Fruit fly (Drosophila melanogaster): ENCODE measurements around the gene CG7888.

Gene CG7888

DNA sequence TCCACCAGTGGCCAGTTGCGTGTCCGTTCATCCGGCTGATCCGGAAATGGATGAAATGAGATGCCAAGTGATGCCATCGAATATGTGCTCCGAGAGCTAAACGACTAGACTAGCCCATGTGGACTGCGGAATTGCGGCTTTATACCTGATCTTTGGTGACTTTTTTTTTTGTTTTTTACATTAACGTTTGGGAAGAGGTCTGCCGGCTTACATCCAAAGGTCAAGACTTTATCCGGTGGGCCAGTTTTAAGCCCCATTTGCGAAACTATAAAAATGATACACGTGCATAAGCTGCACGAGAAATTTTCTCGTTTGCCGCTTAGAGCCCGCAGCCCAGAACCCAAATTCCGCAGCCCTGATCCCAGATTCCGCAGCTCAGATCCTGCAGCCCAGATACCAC lies 49.1 kb downstream of the CG7888 start, which contains the start of gene Elo68alpha:
Elo68alpha (minus strand) TSS at position 101 of the 400 bp plus-strand sequence.
- no peak for TF ChIP-seq CG10631 (GFP tag; optimal IDR thresholded peaks at IDR 0.05)

DNA sequence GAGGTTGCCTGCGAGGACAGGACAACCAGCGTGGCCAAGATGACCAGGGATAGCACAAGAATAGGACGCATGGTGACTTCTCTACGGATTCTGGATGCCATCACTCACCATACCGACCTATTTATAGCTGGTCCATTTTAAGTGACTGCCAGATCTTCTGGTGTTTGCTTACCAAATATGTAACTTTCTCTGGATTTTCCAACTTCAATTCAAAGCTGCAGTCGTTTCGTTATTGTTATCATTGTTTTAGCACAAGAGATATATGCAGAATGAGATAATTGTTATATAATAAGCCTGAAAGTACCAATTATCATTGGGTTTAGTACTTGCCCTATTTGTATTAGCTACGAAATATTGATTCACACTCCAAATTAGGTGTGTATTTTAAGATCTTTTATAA lies 49.9 kb downstream of the CG7888 start, which contains the start of gene CG32071:
CG32071 (minus strand) TSS at position 101 of the 400 bp plus-strand sequence.
- no peak for TF ChIP-seq pdm3 (GFP tag; optimal IDR thresholded peaks at IDR 0.05)

DNA sequence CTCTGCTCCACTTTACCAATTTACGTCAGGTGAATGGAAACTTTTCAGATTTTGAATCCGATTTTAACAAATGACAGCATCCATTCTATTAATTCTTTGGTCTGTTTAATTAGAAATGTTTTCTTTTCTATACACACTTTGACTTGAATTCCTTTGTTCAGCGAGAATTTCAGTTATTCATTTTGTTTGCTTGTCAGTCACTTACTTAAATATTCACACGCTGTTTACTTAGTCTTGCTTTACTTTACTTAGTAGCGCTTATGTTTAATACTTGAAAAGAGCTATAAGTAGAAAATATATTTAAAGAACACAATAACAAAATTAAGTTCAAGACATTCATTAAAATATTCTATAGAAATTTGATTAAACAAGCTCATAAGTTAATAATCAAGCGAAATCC lies 53.6 kb downstream of the CG7888 start, which contains the start of gene CG32073:
CG32073 (minus strand) TSS at position 151 of the 400 bp plus-strand sequence.
- TF ChIP-seq esn (GFP tag; optimal IDR thresholded peaks at IDR 0.05) (no peak), topi (GFP tag; optimal IDR thresholded peaks at IDR 0.05) (no peak), acj6 (GFP tag; optimal IDR thresholded peaks at IDR 0.05) (no peak), CG1621 (tag; optimal IDR thresholded peaks at IDR 0.05) (no peak), CG6276 (GFP tag; optimal IDR thresholded peaks at IDR 0.05) (no peak), CG4318 (GFP tag; optimal IDR thresholded peaks at IDR 0.05) (no peak), CG8632 (GFP tag; optimal IDR thresholded peaks at IDR 0.05) (no peak), CG3032 (tag; optimal IDR thresholded peaks at IDR 0.05) (no peak), salr (GFP tag; optimal IDR thresholded peaks at IDR 0.05) (no peak)

DNA sequence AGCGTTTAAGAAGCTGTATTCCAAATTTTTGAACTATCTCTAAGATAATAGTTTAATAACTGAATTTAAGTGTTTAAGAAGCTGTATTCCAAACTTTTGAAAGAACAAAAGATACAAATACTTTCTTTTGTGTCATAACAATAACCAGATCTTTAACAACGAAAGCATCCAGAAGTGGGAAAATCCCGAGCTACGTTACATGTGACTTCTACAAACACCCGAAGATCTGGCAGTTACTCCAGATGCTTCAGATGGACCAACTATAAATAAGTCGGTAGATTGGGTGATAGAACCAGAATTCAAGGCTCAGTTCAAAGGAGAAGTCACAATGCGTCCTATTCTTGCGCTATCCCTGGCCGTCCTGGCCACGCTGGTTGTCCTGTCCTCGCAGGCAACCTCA lies 54.1 kb downstream of the CG7888 start, which contains the start of gene CG12522:
CG12522 (plus strand) TSS at position 301 of the 400 bp plus-strand sequence.
- TF ChIP-seq Hr4 (GFP tag; optimal IDR thresholded peaks at IDR 0.05) = no peak
- TF ChIP-seq Ets96B (tag; optimal IDR thresholded peaks at IDR 0.05) = no peak
- TF ChIP-seq esn (GFP tag; optimal IDR thresholded peaks at IDR 0.05) = no peak
- no peak for TF ChIP-seq CG10669 (GFP tag; optimal IDR thresholded peaks at IDR 0.05)
- TF ChIP-seq vri (GFP tag; optimal IDR thresholded peaks at IDR 0.05) = no peak
- TF ChIP-seq salr (GFP tag; optimal IDR thresholded peaks at IDR 0.05) = no peak
- no peak for TF ChIP-seq CG15336 (GFP tag; IDR thresholded peaks at IDR 0.05)
- no peak for TF ChIP-seq Hr39 (GFP tag; optimal IDR thresholded peaks at IDR 0.05)
- TF ChIP-seq CG9139 (GFP tag; optimal IDR thresholded peaks at IDR 0.05) = no peak
- TF ChIP-seq eg (GFP tag; IDR thresholded peaks at IDR 0.05) = no peak
